Fruit fly (Drosophila melanogaster) Kc167 (cell line): ENCODE results near the gene CG14370.

ENCODE experiments used
- Sin3A ChIP-seq: fragments of >200 bp; optimal IDR thresholded peaks from 2 replicates; lab custom pipeline; 2018; ENCODE audit warnings: missing external identifiers
- ttk ChIP-seq: sonication (Bioruptor generic); optimal IDR thresholded peaks from 2 replicates; lab custom pipeline; 2017; ENCODE audit warnings: missing external identifiers

DNA sequence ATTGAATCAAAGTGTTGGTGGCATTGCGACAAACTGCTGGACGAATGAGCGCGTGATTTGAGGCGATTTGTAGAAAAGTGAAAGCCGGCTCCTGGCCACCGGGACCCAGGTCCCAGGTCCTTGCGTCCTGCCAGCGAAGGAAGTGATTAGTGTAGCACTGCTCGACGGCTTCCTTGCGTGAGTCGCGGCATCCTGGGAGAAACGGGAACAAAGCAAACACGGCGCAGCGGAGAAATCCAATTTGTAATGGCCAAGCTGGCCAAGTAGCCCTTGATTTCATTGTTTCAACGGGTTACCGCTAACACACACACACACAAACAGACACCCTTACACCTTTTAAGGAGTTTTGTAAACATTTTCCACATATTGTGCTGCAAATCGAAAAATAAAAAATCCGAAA is 43.8 kb downstream of the CG14370 start, which contains the start of gene CG10841:
- TF ChIP-seq Sin3A (lab: Kevin White, UChicago) (no peak), ttk (lab: Kevin White, UChicago) (no peak)
